Worm (Caenorhabditis elegans) whole organism, L4/young adult: ENCODE results near the gene oig-2.

Experiments
- W03F9.2 ChIP-seq: fragments of 150-350 bp; optimal IDR thresholded peaks from 2 replicates; lab custom pipeline; 2014; ENCODE audit warnings: missing biosample characterization, missing genetic modification characterization
- dao-5 ChIP-seq: sonication (generic microtip); optimal IDR thresholded peaks from 2 replicates; lab custom pipeline; 2016; ENCODE audit warnings: missing genotype, missing genetic modification characterization, moderate library complexity, missing compliant biosample characterization
- him-1 ChIP-seq: sonication (generic microtip); optimal IDR thresholded peaks from 2 replicates; lab custom pipeline; 2016; ENCODE audit warnings: missing genotype, missing genetic modification reagents, missing genetic modification characterization, missing compliant biosample characterization

ce11 chrII:12980212-12980611 lies 27.8 kb downstream of the oig-2 start, which contains the start of gene cyd-1:
- TF ChIP-seq him-1 (tag; lab: Kevin White, UChicago) (no peak), W03F9.2 (tag; lab: Kevin White, UChicago) (no peak), dao-5 (tag; lab: Kevin White, UChicago) (no peak)
